Worm (Caenorhabditis elegans) whole organism, L2 larva: Measurements from ENCODE around the gene Y43D4A.6.
A peak's percentile ranks its signal among the peaks of the same experiment; 100 is the strongest.
"Not testable (repeated sequence)": the region's sequence is repeated elsewhere in the genome, so short reads cannot be mapped to it uniquely, and the experiment has no call there.

Source experiments
- C34F6.9 ChIP-seq: fragments of 150-350 bp; optimal IDR thresholded peaks from 2 replicates; lab custom pipeline; 2014; ENCODE audit warnings: missing biosample characterization, missing genetic modification characterization
- ZK546.5 ChIP-seq: sonication (generic microtip); optimal IDR thresholded peaks from 2 replicates; lab custom pipeline; 2017; ENCODE audit warnings: missing biosample characterization, missing genetic modification characterization
- aly-2 ChIP-seq: fragments of 150-350 bp; optimal IDR thresholded peaks from 2 replicates; lab custom pipeline; 2014; ENCODE audit warnings: missing biosample characterization, missing genetic modification characterization
- ama-1 ChIP-seq: fragments of 150-350 bp; optimal IDR thresholded peaks from 2 replicates; lab custom pipeline; 2018; ENCODE audit warnings: inconsistent platforms
- ceh-16 ChIP-seq: fragments of 150-350 bp; optimal IDR thresholded peaks from 2 replicates; lab custom pipeline; 2014; ENCODE audit warnings: missing biosample characterization, missing genetic modification characterization
- ceh-82 ChIP-seq: fragments of 150-350 bp; optimal IDR thresholded peaks from 2 replicates; lab custom pipeline; 2014; ENCODE audit warnings: missing biosample characterization, missing genetic modification characterization
- crh-2 ChIP-seq: sonication (generic microtip); optimal IDR thresholded peaks from 2 replicates; lab custom pipeline; 2017; ENCODE audit warnings: missing biosample characterization, missing genetic modification characterization
- dmd-4 ChIP-seq: sonication (generic microtip); optimal IDR thresholded peaks from 2 replicates; lab custom pipeline; 2017; ENCODE audit warnings: missing biosample characterization, missing genetic modification characterization
- egl-27 ChIP-seq: sonication (generic microtip); optimal IDR thresholded peaks from 3 replicates; lab custom pipeline; 2017; ENCODE audit warnings: missing biosample characterization, missing genetic modification reagents, missing genetic modification characterization
- elt-3 ChIP-seq: sonication (generic microtip); optimal IDR thresholded peaks from 2 replicates; lab custom pipeline; 2017; ENCODE audit warnings: missing biosample characterization, missing genetic modification characterization
- fos-1 ChIP-seq: fragments of 150-350 bp; optimal IDR thresholded peaks from 2 replicates; lab custom pipeline; 2014; ENCODE audit warnings: missing biosample characterization, missing genetic modification characterization
- gmeb-1 ChIP-seq: fragments of 150-350 bp; optimal IDR thresholded peaks from 2 replicates; lab custom pipeline; 2014; ENCODE audit warnings: missing biosample characterization, missing genetic modification characterization
- lin-11 ChIP-seq: fragments of 150-350 bp; sonication (generic microtip); optimal IDR thresholded peaks from 2 replicates; lab custom pipeline; 2014; ENCODE audit warnings: missing biosample characterization, missing genetic modification characterization, inconsistent platforms, mixed read lengths
- lin-13 ChIP-seq: fragments of 150-350 bp; optimal IDR thresholded peaks from 2 replicates; lab custom pipeline; 2014; ENCODE audit warnings: missing biosample characterization, missing genetic modification reagents, missing genetic modification characterization
- lsy-2 ChIP-seq, 2 experiments: fragments of 150-350 bp in 1 of 2; sonication (generic microtip) in 1 of 2; optimal IDR thresholded peaks; 2 replicates each; lab custom pipeline; 2014 to 2017; ENCODE audit warnings: missing biosample characterization in 2 of 2, missing genetic modification characterization in 2 of 2
- mbf-1 ChIP-seq: sonication (generic microtip); optimal IDR thresholded peaks from 2 replicates; lab custom pipeline; 2017; ENCODE audit warnings: missing biosample characterization, missing genetic modification characterization
- mdl-1 ChIP-seq, 2 experiments: fragments of 150-350 bp in 1 of 2; sonication (generic microtip) in 1 of 2; optimal IDR thresholded peaks; 2 replicates each; lab custom pipeline; 2017; ENCODE audit warnings: missing biosample characterization in 2 of 2, missing genetic modification characterization in 2 of 2
- nhr-11 ChIP-seq: fragments of 150-350 bp; optimal IDR thresholded peaks from 2 replicates; lab custom pipeline; 2014; ENCODE audit warnings: missing biosample characterization, missing genetic modification characterization
- nhr-129 ChIP-seq: fragments of 150-350 bp; optimal IDR thresholded peaks from 2 replicates; lab custom pipeline; 2014; ENCODE audit warnings: missing biosample characterization, missing genetic modification characterization
- nhr-21 ChIP-seq: fragments of 150-350 bp; optimal IDR thresholded peaks from 2 replicates; lab custom pipeline; 2014; ENCODE audit warnings: missing biosample characterization, missing genetic modification characterization
- nhr-23 ChIP-seq: fragments of 150-350 bp; optimal IDR thresholded peaks from 2 replicates; lab custom pipeline; 2014; ENCODE audit warnings: missing biosample characterization, missing genetic modification reagents, missing genetic modification characterization
- nhr-237 ChIP-seq: fragments of 150-350 bp; optimal IDR thresholded peaks from 2 replicates; lab custom pipeline; 2014; ENCODE audit warnings: missing biosample characterization, missing genetic modification characterization
- nhr-77 ChIP-seq: fragments of 150-350 bp; optimal IDR thresholded peaks from 2 replicates; lab custom pipeline; 2014; ENCODE audit warnings: missing biosample characterization, missing genetic modification characterization
- peb-1 ChIP-seq: fragments of 150-350 bp; optimal IDR thresholded peaks from 2 replicates; lab custom pipeline; 2014; ENCODE audit warnings: missing biosample characterization, missing genetic modification characterization
- sma-3 ChIP-seq: sonication (generic microtip); optimal IDR thresholded peaks from 2 replicates; lab custom pipeline; 2016; ENCODE audit warnings: missing genetic modification reagents, missing genetic modification characterization, missing compliant biosample characterization
- sma-9 ChIP-seq, 2 experiments: fragments of 150-350 bp in 1 of 2; sonication (generic microtip) in 1 of 2; optimal IDR thresholded peaks; 2 replicates each; lab custom pipeline; 2014 to 2016; ENCODE audit warnings: missing genetic modification characterization in 2 of 2, mild to moderate bottlenecking in 1 of 2, missing biosample characterization in 1 of 2, missing compliant biosample characterization in 1 of 2, missing genetic modification reagents in 1 of 2, moderate library complexity in 1 of 2
- snpc-4 ChIP-seq: fragments of 150-350 bp; optimal IDR thresholded peaks from 2 replicates; lab custom pipeline; 2014; ENCODE audit warnings: missing biosample characterization, missing genetic modification characterization
- unc-39 ChIP-seq: fragments of 150-350 bp; optimal IDR thresholded peaks from 2 replicates; lab custom pipeline; 2014; ENCODE audit warnings: missing biosample characterization, missing genetic modification characterization
- unc-55 ChIP-seq: fragments of 150-350 bp; sonication (generic microtip); optimal IDR thresholded peaks from 3 replicates; lab custom pipeline; 2014; ENCODE audit warnings: missing biosample characterization, missing genetic modification reagents, missing genetic modification characterization
- ztf-11 ChIP-seq: sonication (generic microtip); optimal IDR thresholded peaks from 2 replicates; lab custom pipeline; 2017; ENCODE audit warnings: missing biosample characterization, missing genetic modification characterization
- ztf-4 ChIP-seq: fragments of 150-350 bp; optimal IDR thresholded peaks from 2 replicates; lab custom pipeline; 2014; ENCODE audit warnings: missing biosample characterization, missing genetic modification characterization

Y43D4A.6 gene

ce11 chrIV:16755771-16756170 is 31.4 kb upstream of the Y43D4A.6 start, which contains the start of gene Y43D4A.2:
Gene Y43D4A.2, minus strand, starts transcription at chrIV:16755871.
- not testable (repeated sequence) for TF ChIP-seq ceh-16 (tag; lab: Kevin White, UChicago); lsy-2 (tag; optimal IDR thresholded peaks at IDR 0.05; lab: Kevin White, UChicago); nhr-129 (tag; lab: Kevin White, UChicago)
- TF ChIP-seq, all 48 proteins: peak for 0; not testable (repeated sequence) for 48

ce11 chrIV:16775029-16775428 is 12.1 kb upstream of the Y43D4A.6 start:
- no peak for TF ChIP-seq dmd-4 (tag; lab: Kevin White, UChicago)
- peak; percentile 10 for TF ChIP-seq fos-1 (tag; lab: Kevin White, UChicago)
- peak; percentile 27 for TF ChIP-seq sma-3

DNA sequence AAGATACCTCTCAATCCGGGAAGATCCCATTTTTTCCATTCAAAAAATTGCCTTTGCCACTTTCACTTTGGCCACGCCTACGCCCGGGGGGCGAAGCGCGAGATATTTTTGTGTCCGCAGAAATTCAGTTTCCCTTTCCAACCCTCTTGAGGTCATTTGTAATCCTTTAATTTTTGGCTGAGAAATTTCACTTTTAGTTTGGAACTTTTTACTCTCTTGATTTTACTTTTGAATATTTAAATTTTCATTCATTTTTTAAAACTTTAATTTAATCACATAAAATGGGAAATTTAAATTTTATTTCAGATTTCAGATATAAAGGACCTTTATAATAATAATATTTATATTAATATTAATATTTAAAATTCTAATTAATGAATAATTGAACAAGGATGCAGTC is 11.7 kb upstream of the Y43D4A.6 start, which contains the start of gene Y43D4A.5:
TSS of gene Y43D4A.5 (plus strand) at position 301 of the 400 bp plus-strand sequence.
- no peak for TF ChIP-seq crh-2
- TF ChIP-seq C34F6.9 (tag; lab: Kevin White, UChicago) = no peak
- TF ChIP-seq aly-2 (tag; lab: Kevin White, UChicago) = no peak
- no peak for TF ChIP-seq ceh-82 (tag; lab: Kevin White, UChicago)
- TF ChIP-seq ceh-16 (tag; lab: Kevin White, UChicago) = no peak
- no peak for TF ChIP-seq mdl-1 (tag; optimal IDR thresholded peaks at IDR 0.05; lab: Kevin White, UChicago)
- TF ChIP-seq lsy-2 (tag; optimal IDR thresholded peaks at IDR 0.05; lab: Kevin White, UChicago) = no peak
- no peak for TF ChIP-seq mbf-1 (tag; lab: Kevin White, UChicago)
- no peak for TF ChIP-seq ztf-4 (tag; lab: Kevin White, UChicago)
- TF ChIP-seq gmeb-1 (tag; lab: Kevin White, UChicago) = no peak
- TF ChIP-seq nhr-237 (tag; lab: Kevin White, UChicago) = no peak
- TF ChIP-seq ZK546.5 (tag; lab: Kevin White, UChicago) = no peak
- TF ChIP-seq sma-3 = no peak
- TF ChIP-seq ama-1 = no peak
- no peak for TF ChIP-seq lin-13 (GFP tag; lab: Kevin White, UChicago)
- no peak for TF ChIP-seq nhr-77 (tag; lab: Kevin White, UChicago)
- TF ChIP-seq lin-11 (tag; lab: Kevin White, UChicago) = no peak
- no peak for TF ChIP-seq nhr-23 (tag; lab: Kevin White, UChicago)
- no peak for TF ChIP-seq sma-9 (GFP tag; optimal IDR thresholded peaks at IDR 0.05; lab: Kevin White, UChicago)
- no peak for TF ChIP-seq sma-9 (tag; optimal IDR thresholded peaks at IDR 0.05; lab: Kevin White, UChicago)

- peak; percentile 14 for TF ChIP-seq nhr-21 (tag; lab: Kevin White, UChicago)
- peak; percentile 5 for TF ChIP-seq nhr-11
- peak; percentile 3 for TF ChIP-seq lin-11 (tag; lab: Kevin White, UChicago)
- no peak for TF ChIP-seq nhr-129 (tag; lab: Kevin White, UChicago)
- TF ChIP-seq nhr-77 (tag; lab: Kevin White, UChicago) = no peak
- peak; percentile 37 for TF ChIP-seq crh-2
- peak; percentile 66 for TF ChIP-seq unc-55 (GFP tag; lab: Kevin White, UChicago)
These were observed 11.2 kb upstream of the Y43D4A.6 start for ce11 chrIV:16775925-16776324.

DNA sequence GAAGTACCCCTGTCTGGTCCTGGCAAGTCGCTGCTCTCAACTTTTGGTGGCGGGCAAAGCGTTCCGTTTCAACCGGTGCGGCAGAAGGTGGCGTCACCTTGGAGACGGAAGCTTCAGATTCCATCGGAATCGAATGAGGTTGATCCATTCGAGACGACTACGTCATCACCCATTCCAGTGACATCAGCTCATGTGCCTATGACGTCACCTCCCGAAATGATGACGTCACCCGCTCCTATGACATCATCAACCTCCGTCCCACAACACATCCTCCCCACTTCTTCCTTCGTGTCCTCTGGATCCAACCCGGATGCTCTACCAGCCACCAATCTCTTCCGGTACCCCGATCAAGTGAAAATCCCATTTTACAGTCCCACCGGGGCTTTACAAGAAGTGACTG is 10.2 kb upstream of the Y43D4A.6 start:
- TF ChIP-seq unc-39 (tag; lab: Kevin White, UChicago) = no peak
- TF ChIP-seq fos-1 (tag; lab: Kevin White, UChicago) = no peak
- no peak for TF ChIP-seq crh-2
- no peak for TF ChIP-seq ceh-82 (tag; lab: Kevin White, UChicago)
- TF ChIP-seq sma-9 (GFP tag; optimal IDR thresholded peaks at IDR 0.05; lab: Kevin White, UChicago) = no peak
- no peak for TF ChIP-seq sma-9 (tag; optimal IDR thresholded peaks at IDR 0.05; lab: Kevin White, UChicago)
- TF ChIP-seq ceh-16 (tag; lab: Kevin White, UChicago) = no peak
- no peak for TF ChIP-seq ZK546.5 (tag; lab: Kevin White, UChicago)
- TF ChIP-seq elt-3 (tag; lab: Kevin White, UChicago) = no peak
- TF ChIP-seq nhr-77 (tag; lab: Kevin White, UChicago) = no peak
- TF ChIP-seq egl-27 (tag; lab: Kevin White, UChicago) = no peak
- TF ChIP-seq nhr-237 (tag; lab: Kevin White, UChicago) = no peak
- TF ChIP-seq snpc-4 (tag; lab: Kevin White, UChicago) = no peak

DNA sequence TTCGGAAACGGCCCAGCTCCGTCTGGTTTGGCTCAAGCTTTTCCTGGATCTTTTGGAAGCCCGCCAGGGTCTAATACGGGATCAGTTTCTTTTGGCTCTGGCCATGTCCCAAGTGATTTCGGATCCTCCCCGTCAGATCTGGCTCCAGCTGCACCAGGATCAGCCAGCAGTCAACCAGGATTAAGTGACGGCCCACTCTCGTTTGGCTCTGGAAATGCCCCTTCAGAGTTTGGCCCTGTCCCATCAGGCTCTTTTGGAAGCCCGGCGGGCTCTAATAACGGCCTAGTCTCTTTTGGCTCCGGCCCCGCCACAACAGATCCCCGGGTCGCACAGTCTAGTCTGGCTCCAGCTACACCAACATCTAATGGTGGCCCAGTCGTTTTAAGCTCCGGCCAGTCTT is 9.4 kb upstream of the Y43D4A.6 start:
- no peak for TF ChIP-seq peb-1
- no peak for TF ChIP-seq mbf-1 (tag; lab: Kevin White, UChicago)
- TF ChIP-seq nhr-11 = no peak
- TF ChIP-seq dmd-4 (tag; lab: Kevin White, UChicago) = no peak
- no peak for TF ChIP-seq lsy-2 (tag; optimal IDR thresholded peaks at IDR 0.05; lab: Kevin White, UChicago)
- TF ChIP-seq ztf-11 (tag; lab: Kevin White, UChicago) = no peak
- no peak for TF ChIP-seq ama-1
- TF ChIP-seq, all 48 proteins: peak for 0
